Worm (Caenorhabditis elegans) whole organism, mixed stage, embryonic: ENCODE data around the gene nspd-4.

Experiments
- drap-1 ChIP-seq: fragments of 200-800 bp; sonication (Bioruptor generic); optimal IDR thresholded peaks from 3 replicates; lab custom pipeline; 2018; ENCODE audit warnings: mild to moderate bottlenecking, missing genetic modification characterization, missing compliant biosample characterization
- flh-1 ChIP-seq: fragments of 200-800 bp; sonication (Bioruptor generic); optimal IDR thresholded peaks from 2 replicates; lab custom pipeline; 2018; ENCODE audit warnings: mild to moderate bottlenecking, missing genetic modification characterization, moderate library complexity, missing compliant biosample characterization
- lin-13 ChIP-seq: fragments of 150-350 bp; optimal IDR thresholded peaks from 2 replicates; lab custom pipeline; 2014; ENCODE audit warnings: missing biosample characterization, missing genetic modification characterization
- mab-5 ChIP-seq: fragments of 150-350 bp; optimal IDR thresholded peaks from 2 replicates; lab custom pipeline; 2014; ENCODE audit warnings: missing biosample characterization, missing genetic modification characterization
- nhr-12 ChIP-seq: fragments of 150-350 bp; optimal IDR thresholded peaks from 2 replicates; lab custom pipeline; 2014; ENCODE audit warnings: missing biosample characterization, missing genetic modification characterization
- nhr-2 ChIP-seq: fragments of 150-350 bp; optimal IDR thresholded peaks from 2 replicates; lab custom pipeline; 2014; ENCODE audit warnings: missing biosample characterization, missing genetic modification characterization
- nhr-237 ChIP-seq: fragments of 150-350 bp; optimal IDR thresholded peaks from 2 replicates; lab custom pipeline; 2014; ENCODE audit warnings: missing biosample characterization, missing genetic modification characterization
- nhr-76 ChIP-seq: sonication (generic microtip); optimal IDR thresholded peaks from 2 replicates; lab custom pipeline; 2017; ENCODE audit warnings: missing biosample characterization, missing genetic modification characterization
- pha-4 ChIP-seq: fragments of 150-350 bp; optimal IDR thresholded peaks from 2 replicates; lab custom pipeline; 2018; ENCODE audit warnings: missing biosample characterization, missing genetic modification reagents, missing genetic modification characterization
- snpc-4 ChIP-seq: fragments of 150-350 bp; optimal IDR thresholded peaks from 2 replicates; lab custom pipeline; 2014; ENCODE audit warnings: missing biosample characterization, missing genetic modification characterization
- unc-39 ChIP-seq: fragments of 150-350 bp; optimal IDR thresholded peaks from 2 replicates; lab custom pipeline; 2014; ENCODE audit warnings: missing biosample characterization, missing genetic modification characterization
- unc-62 ChIP-seq: fragments of 150-350 bp; optimal IDR thresholded peaks from 2 replicates; lab custom pipeline; 2014; ENCODE audit warnings: missing biosample characterization, missing genetic modification reagents, missing genetic modification characterization
- ztf-11 ChIP-seq: fragments of 150-350 bp; optimal IDR thresholded peaks from 2 replicates; lab custom pipeline; 2014; ENCODE audit warnings: missing biosample characterization, missing genetic modification characterization

ce11 chrII:4855489-4855888 lies 13.1 kb downstream of the nspd-4 start:
- TF ChIP-seq nhr-12 (tag; lab: Kevin White, UChicago) (no peak), mab-5 (no peak), pha-4 (tag; lab: Kevin White, UChicago) (no peak), flh-1 (GFP tag; lab: Kevin White, UChicago) (no peak), ztf-11 (tag; lab: Kevin White, UChicago) (no peak), snpc-4 (tag; lab: Kevin White, UChicago) (no peak), unc-39 (tag; lab: Kevin White, UChicago) (no peak), drap-1 (GFP tag; lab: Kevin White, UChicago) (no peak), nhr-2 (tag; lab: Kevin White, UChicago) (no peak), nhr-76 (no peak), unc-62 (GFP tag; lab: Kevin White, UChicago) (no peak), lin-13 (tag; lab: Kevin White, UChicago) (no peak), nhr-237 (tag; lab: Kevin White, UChicago) (no peak)
